Fruit fly (Drosophila melanogaster) whole organism, pupa: ENCODE results near the gene Cyp4ae1.

Experiments
- CG10348 ChIP-seq: fragments of 200-800 bp; sonication (Bioruptor generic); IDR thresholded peaks from 2 replicates; pipeline ENCODE4 v1.3.6; 2022; ENCODE audit warnings: missing biosample characterization, missing genetic modification characterization
- CG12605 ChIP-seq: fragments of 200-800 bp; sonication (Bioruptor generic); IDR thresholded peaks from 2 replicates; pipeline ENCODE4 v1.3.6; 2022; ENCODE audit warnings: missing biosample characterization, missing genetic modification characterization
- CG13204 ChIP-seq: fragments of 200-800 bp; sonication (Bioruptor generic); optimal IDR thresholded peaks from 2 replicates; lab custom pipeline; 2018; ENCODE audit warnings: missing biosample characterization, mild to moderate bottlenecking, missing genetic modification characterization, moderate library complexity
- CG14655 ChIP-seq: fragments of 200-800 bp; sonication (Bioruptor generic); optimal IDR thresholded peaks from 3 replicates; lab custom pipeline; 2017; ENCODE audit warnings: mild to moderate bottlenecking, missing biosample characterization, missing genetic modification reagents, missing genetic modification characterization
- CG15710 ChIP-seq: fragments of 200-800 bp; sonication (Bioruptor generic); optimal IDR thresholded peaks from 2 replicates; lab custom pipeline; 2018; ENCODE audit warnings: missing biosample characterization, mild to moderate bottlenecking, missing genetic modification characterization, moderate library complexity
- CG17806 ChIP-seq: fragments of 200-800 bp; sonication (Bioruptor generic); optimal IDR thresholded peaks from 2 replicates; lab custom pipeline; 2018; ENCODE audit warnings: missing biosample characterization, mild to moderate bottlenecking, missing genetic modification characterization, moderate library complexity
- CG32121 ChIP-seq: fragments of 200-800 bp; sonication (Bioruptor generic); IDR thresholded peaks from 2 replicates; pipeline ENCODE4 v1.3.6; 2022; ENCODE audit warnings: missing biosample characterization, missing genetic modification characterization
- CG34367 ChIP-seq: fragments of 200-800 bp; sonication (Bioruptor generic); optimal IDR thresholded peaks from 2 replicates; lab custom pipeline; 2018; ENCODE audit warnings: missing biosample characterization, mild to moderate bottlenecking, missing genetic modification characterization
- CG4496 ChIP-seq: fragments of 200-800 bp; sonication (Bioruptor generic); IDR thresholded peaks from 3 replicates; pipeline ENCODE4 v1.3.6; 2022; ENCODE audit warnings: missing biosample characterization, missing genetic modification characterization
- CG8159 ChIP-seq: fragments of 200-800 bp; sonication (Bioruptor generic); optimal IDR thresholded peaks from 3 replicates; lab custom pipeline; 2018; ENCODE audit warnings: missing biosample characterization, mild to moderate bottlenecking, missing genetic modification characterization, moderate library complexity
- CG8301 ChIP-seq: fragments of 200-800 bp; sonication (Bioruptor generic); optimal IDR thresholded peaks from 2 replicates; lab custom pipeline; 2018; ENCODE audit warnings: missing biosample characterization, mild to moderate bottlenecking, missing genetic modification characterization
- CG9948 ChIP-seq: fragments of 200-800 bp; sonication (Bioruptor generic); optimal IDR thresholded peaks from 2 replicates; lab custom pipeline; 2018; ENCODE audit warnings: missing biosample characterization, mild to moderate bottlenecking, missing genetic modification characterization, moderate library complexity
- D1 ChIP-seq: fragments of 200-800 bp; sonication (Bioruptor generic); optimal IDR thresholded peaks from 2 replicates; lab custom pipeline; 2018; ENCODE audit warnings: missing biosample characterization, mild to moderate bottlenecking, missing genetic modification characterization, moderate library complexity
- EcR ChIP-seq: fragments of 200-800 bp; sonication (Bioruptor generic); optimal IDR thresholded peaks from 3 replicates; lab custom pipeline; 2019; ENCODE audit warnings: missing biosample characterization, missing genetic modification characterization, mild to moderate bottlenecking, moderate library complexity, missing genetic modification reagents
- Ets98B ChIP-seq: fragments of 200-800 bp; sonication (Bioruptor generic); IDR thresholded peaks from 2 replicates; pipeline ENCODE4 v1.3.6; 2022; ENCODE audit warnings: missing biosample characterization, missing genetic modification characterization
- Pif1A ChIP-seq: fragments of 200-800 bp; sonication (Bioruptor generic); optimal IDR thresholded peaks from 3 replicates; lab custom pipeline; 2016; ENCODE audit warnings: missing biosample characterization, missing genetic modification characterization
- Pif1B ChIP-seq: fragments of 200-800 bp; sonication (Bioruptor generic); optimal IDR thresholded peaks from 3 replicates; lab custom pipeline; 2016; ENCODE audit warnings: missing biosample characterization, missing genetic modification characterization
- Snoo ChIP-seq: fragments of 200-800 bp; sonication (Bioruptor generic); optimal IDR thresholded peaks from 3 replicates; lab custom pipeline; 2017; ENCODE audit warnings: missing biosample characterization, mild to moderate bottlenecking, missing genetic modification characterization, inconsistent platforms
- fd96Ca ChIP-seq: fragments of 200-800 bp; sonication (Bioruptor generic); IDR thresholded peaks from 3 replicates; pipeline ENCODE4 v1.3.6; 2022; ENCODE audit warnings: missing biosample characterization, missing genetic modification characterization
- gl ChIP-seq: fragments of 200-800 bp; sonication (Bioruptor generic); optimal IDR thresholded peaks from 2 replicates; lab custom pipeline; 2018; ENCODE audit warnings: missing biosample characterization, mild to moderate bottlenecking, missing genetic modification characterization
- rn ChIP-seq: fragments of 200-800 bp; sonication (Bioruptor generic); IDR thresholded peaks from 2 replicates; pipeline ENCODE4 v1.3.6; 2022; ENCODE audit warnings: missing biosample characterization, missing genetic modification characterization

The Cyp4ae1 gene

dm6 chrX:2141159-2141853 is 37.5 kb upstream of the Cyp4ae1 start, which contains the start of gene D2hgdh:
Gene D2hgdh (plus strand): TSS chrX:2141489.
- TF ChIP-seq Pif1B (GFP tag; lab: Kevin White, UChicago) (no peak), EcR (GFP tag; lab: Kevin White, UChicago) (no peak), Ets98B (GFP tag; lab: Robert Waterston, UW) (peak; percentile 69), Snoo (tag; lab: Kevin White, UChicago) (peak; percentile 29), CG17806 (tag; lab: Kevin White, UChicago) (peak; percentile 5), gl (tag; lab: Kevin White, UChicago) (no peak), fd96Ca (no peak), CG12605 (GFP tag; lab: Robert Waterston, UW) (no peak), CG4496 (peak; percentile 65), CG8159 (tag; lab: Kevin White, UChicago) (no peak), CG8301 (tag; lab: Kevin White, UChicago) (no peak), CG32121 (peak; percentile 49; the same call in 1 of the 2 replicates), CG15710 (no peak), rn (GFP tag; lab: Robert Waterston, UW) (no peak), CG10348 (GFP tag; lab: Robert Waterston, UW) (no peak), Pif1A (GFP tag; lab: Kevin White, UChicago) (no peak)

dm6 chrX:2141854-2142216 is 37.0 kb upstream of the Cyp4ae1 start:
- peak; percentile 6 for TF ChIP-seq Snoo (tag; lab: Kevin White, UChicago)
- peak; percentile 60; the same call in 2 of the 3 replicates for TF ChIP-seq CG4496
- peak; percentile 46; the same call in 1 of the 2 replicates for TF ChIP-seq CG12605 (GFP tag; lab: Robert Waterston, UW)
- TF ChIP-seq CG17806 (tag; lab: Kevin White, UChicago) = peak; percentile 2
- TF ChIP-seq CG10348 (GFP tag; lab: Robert Waterston, UW) = no peak
- no peak for TF ChIP-seq EcR (GFP tag; lab: Kevin White, UChicago)
- TF ChIP-seq Ets98B (GFP tag; lab: Robert Waterston, UW) = peak; percentile 37; the same call in 1 of the 2 replicates
- no peak for TF ChIP-seq CG13204 (GFP tag; lab: Kevin White, UChicago)
- TF ChIP-seq Pif1B (GFP tag; lab: Kevin White, UChicago) = peak; percentile 58
- TF ChIP-seq CG8159 (tag; lab: Kevin White, UChicago) = peak; percentile 16
- TF ChIP-seq fd96Ca = no peak
- TF ChIP-seq Pif1A (GFP tag; lab: Kevin White, UChicago) = peak; percentile 54
- TF ChIP-seq gl (tag; lab: Kevin White, UChicago) = peak; percentile 20
- peak; percentile 51 for TF ChIP-seq CG32121
- no peak for TF ChIP-seq CG34367 (tag; lab: Kevin White, UChicago)
- peak; percentile 11 for TF ChIP-seq CG8301 (tag; lab: Kevin White, UChicago)
- TF ChIP-seq CG14655 (GFP tag; lab: Kevin White, UChicago) = peak; percentile 34
- no peak for TF ChIP-seq rn (GFP tag; lab: Robert Waterston, UW)
- no peak for TF ChIP-seq CG9948
- TF ChIP-seq CG15710 = peak; percentile 5
- no peak for TF ChIP-seq D1 (tag; lab: Kevin White, UChicago)
- TF ChIP-seq, all 21 proteins: peak for 13

dm6 chrX:2142275-2142934 is 36.4 kb upstream of the Cyp4ae1 start:
- TF ChIP-seq D1 (tag; lab: Kevin White, UChicago) (no peak), Pif1B (GFP tag; lab: Kevin White, UChicago) (no peak), CG13204 (GFP tag; lab: Kevin White, UChicago) (no peak), CG12605 (GFP tag; lab: Robert Waterston, UW) (no peak), CG32121 (no peak), CG4496 (no peak), Pif1A (GFP tag; lab: Kevin White, UChicago) (no peak), rn (GFP tag; lab: Robert Waterston, UW) (no peak), CG34367 (tag; lab: Kevin White, UChicago) (no peak), Ets98B (GFP tag; lab: Robert Waterston, UW) (no peak), fd96Ca (no peak), Snoo (tag; lab: Kevin White, UChicago) (no peak), EcR (GFP tag; lab: Kevin White, UChicago) (no peak)

- TF ChIP-seq gl (tag; lab: Kevin White, UChicago) (no peak), CG9948 (no peak), rn (GFP tag; lab: Robert Waterston, UW) (no peak), Pif1B (GFP tag; lab: Kevin White, UChicago) (no peak)
Observed at dm6 chrX:2142935-2143312, 35.9 kb upstream of the Cyp4ae1 start.

dm6 chrX:2145114-2145513 is 33.7 kb upstream of the Cyp4ae1 start, which contains the start of gene Pgd:
Gene Pgd (plus strand): TSS chrX:2145136.
- no peak for TF ChIP-seq CG9948
- no peak for TF ChIP-seq CG8159 (tag; lab: Kevin White, UChicago)
- no peak for TF ChIP-seq CG15710
- peak; percentile 30; the same call in 1 of the 3 replicates for TF ChIP-seq CG4496
- TF ChIP-seq CG34367 (tag; lab: Kevin White, UChicago) = no peak
- TF ChIP-seq fd96Ca = no peak
- peak; percentile 57 for TF ChIP-seq EcR (GFP tag; lab: Kevin White, UChicago)
- TF ChIP-seq Ets98B (GFP tag; lab: Robert Waterston, UW) = peak; percentile 41; the same call in 1 of the 2 replicates
- TF ChIP-seq CG17806 (tag; lab: Kevin White, UChicago) = no peak
- TF ChIP-seq CG12605 (GFP tag; lab: Robert Waterston, UW) = peak; percentile 47
- no peak for TF ChIP-seq rn (GFP tag; lab: Robert Waterston, UW)
- no peak for TF ChIP-seq Snoo (tag; lab: Kevin White, UChicago)
- TF ChIP-seq D1 (tag; lab: Kevin White, UChicago) = no peak
